Worm (Caenorhabditis elegans) whole organism, late embryonic: ENCODE data around the gene mec-1.

ENCODE experiments used
- C38D4.7 ChIP-seq: fragments of 200-800 bp; sonication (Bioruptor generic); optimal IDR thresholded peaks from 2 replicates; lab custom pipeline; 2018; ENCODE audit warnings: mild to moderate bottlenecking, missing genetic modification characterization, moderate library complexity, missing compliant biosample characterization
- F13H6.1 ChIP-seq: sonication (generic microtip); optimal IDR thresholded peaks from 2 replicates; lab custom pipeline; 2016; ENCODE audit warnings: missing genetic modification characterization, missing compliant biosample characterization
- K02D7.2 ChIP-seq: sonication (generic microtip); optimal IDR thresholded peaks from 2 replicates; lab custom pipeline; 2017; ENCODE audit warnings: mild to moderate bottlenecking, missing genetic modification characterization, missing compliant biosample characterization
- K09A11.1 ChIP-seq: sonication (generic microtip); optimal IDR thresholded peaks from 2 replicates; lab custom pipeline; 2017; ENCODE audit warnings: antibody characterized with exemption, mild to moderate bottlenecking, missing genetic modification characterization, missing compliant biosample characterization; ENCODE audit not compliant: insufficient read depth
- T23F11.4 ChIP-seq: fragments of 200-800 bp; sonication (Bioruptor generic); optimal IDR thresholded peaks from 2 replicates; lab custom pipeline; 2018; ENCODE audit warnings: mild to moderate bottlenecking, missing genetic modification characterization, missing compliant biosample characterization
- ahr-1 ChIP-seq: sonication (generic microtip); optimal IDR thresholded peaks from 2 replicates; lab custom pipeline; 2016; ENCODE audit warnings: missing genetic modification characterization, missing compliant biosample characterization
- ceh-18 ChIP-seq: sonication (generic microtip); optimal IDR thresholded peaks from 2 replicates; lab custom pipeline; 2016; ENCODE audit warnings: missing genetic modification characterization, missing compliant biosample characterization
- ceh-19 ChIP-seq: fragments of 200-800 bp; sonication (Bioruptor generic); optimal IDR thresholded peaks from 2 replicates; lab custom pipeline; 2018; ENCODE audit warnings: mild to moderate bottlenecking, missing genetic modification characterization, missing compliant biosample characterization
- ceh-2 ChIP-seq: sonication (generic microtip); optimal IDR thresholded peaks from 2 replicates; lab custom pipeline; 2016; ENCODE audit warnings: missing genotype, missing genetic modification characterization, missing compliant biosample characterization
- ceh-24 ChIP-seq: sonication (generic microtip); optimal IDR thresholded peaks from 2 replicates; lab custom pipeline; 2016; ENCODE audit warnings: mild to moderate bottlenecking, missing genetic modification characterization, missing compliant biosample characterization
- ceh-31 ChIP-seq: sonication (generic microtip); optimal IDR thresholded peaks from 2 replicates; lab custom pipeline; 2016; ENCODE audit warnings: missing genetic modification characterization, missing compliant biosample characterization
- ceh-34 ChIP-seq: sonication (generic microtip); optimal IDR thresholded peaks from 2 replicates; lab custom pipeline; 2016; ENCODE audit warnings: mild to moderate bottlenecking, missing genetic modification characterization, missing compliant biosample characterization
- ceh-45 ChIP-seq: fragments of 200-800 bp; sonication (Bioruptor generic); IDR thresholded peaks from 2 replicates; pipeline ENCODE4 v1.3.6; 2022; ENCODE audit warnings: missing genetic modification reagents, missing genetic modification characterization, missing compliant biosample characterization
- ceh-6 ChIP-seq: fragments of 200-800 bp; sonication (Bioruptor generic); optimal IDR thresholded peaks from 2 replicates; lab custom pipeline; 2018; ENCODE audit warnings: mild to moderate bottlenecking, missing genetic modification characterization, missing compliant biosample characterization
- elt-4 ChIP-seq: sonication (generic microtip); optimal IDR thresholded peaks from 2 replicates; lab custom pipeline; 2016; ENCODE audit warnings: missing genetic modification characterization, missing compliant biosample characterization
- ets-4 ChIP-seq: sonication (generic microtip); optimal IDR thresholded peaks from 2 replicates; lab custom pipeline; 2016; ENCODE audit warnings: missing genetic modification characterization, missing compliant biosample characterization
- eyg-1 ChIP-seq: sonication (generic microtip); optimal IDR thresholded peaks from 2 replicates; lab custom pipeline; 2016; ENCODE audit warnings: missing genotype, missing genetic modification characterization, missing compliant biosample characterization
- fkh-10 ChIP-seq: fragments of 150-350 bp; optimal IDR thresholded peaks from 2 replicates; lab custom pipeline; 2014; ENCODE audit warnings: missing biosample characterization, missing genetic modification reagents, missing genetic modification characterization
- hlh-30 ChIP-seq: sonication (generic microtip); optimal IDR thresholded peaks from 2 replicates; lab custom pipeline; 2017; ENCODE audit warnings: antibody characterized with exemption, missing genetic modification characterization, missing compliant biosample characterization; ENCODE audit not compliant: insufficient read depth
- hlh-8 ChIP-seq: sonication (generic microtip); optimal IDR thresholded peaks from 2 replicates; lab custom pipeline; 2016; ENCODE audit warnings: missing genotype, missing genetic modification characterization, missing compliant biosample characterization
- lim-6 ChIP-seq: sonication (generic microtip); optimal IDR thresholded peaks from 2 replicates; lab custom pipeline; 2016; ENCODE audit warnings: missing genetic modification characterization, missing compliant biosample characterization
- madf-2 ChIP-seq: sonication (generic microtip); optimal IDR thresholded peaks from 2 replicates; lab custom pipeline; 2017; ENCODE audit warnings: missing genetic modification characterization, missing compliant biosample characterization
- mec-3 ChIP-seq: sonication (generic microtip); optimal IDR thresholded peaks from 2 replicates; lab custom pipeline; 2016; ENCODE audit warnings: borderline replicate concordance, missing genetic modification characterization, missing compliant biosample characterization
- nfya-1 ChIP-seq: sonication (generic microtip); optimal IDR thresholded peaks from 2 replicates; lab custom pipeline; 2017; ENCODE audit warnings: missing genetic modification characterization, mild to moderate bottlenecking, missing compliant biosample characterization, antibody characterized with exemption, moderate library complexity
- nhr-11 ChIP-seq: fragments of 150-350 bp; optimal IDR thresholded peaks from 2 replicates; lab custom pipeline; 2014; ENCODE audit warnings: missing biosample characterization, missing genetic modification characterization
- odd-2 ChIP-seq: sonication (generic microtip); optimal IDR thresholded peaks from 2 replicates; lab custom pipeline; 2017; ENCODE audit warnings: antibody characterized with exemption, mild to moderate bottlenecking, missing genetic modification characterization, missing compliant biosample characterization
- pag-3 ChIP-seq: sonication (generic microtip); optimal IDR thresholded peaks from 2 replicates; lab custom pipeline; 2016; ENCODE audit warnings: missing compliant biosample characterization, missing genetic modification characterization, borderline replicate concordance
- pha-2 ChIP-seq: sonication (generic microtip); optimal IDR thresholded peaks from 2 replicates; lab custom pipeline; 2017; ENCODE audit warnings: mild to moderate bottlenecking, missing genetic modification characterization, missing compliant biosample characterization
- pha-4 ChIP-seq: fragments of 150-350 bp; optimal IDR thresholded peaks from 2 replicates; lab custom pipeline; 2018; ENCODE audit warnings: missing biosample characterization, missing genetic modification reagents, missing genetic modification characterization
- sdc-2 ChIP-seq: sonication (generic microtip); optimal IDR thresholded peaks from 2 replicates; lab custom pipeline; 2016; ENCODE audit warnings: missing genotype, missing genetic modification characterization, missing compliant biosample characterization
- sox-2 ChIP-seq: fragments of 200-800 bp; sonication (Bioruptor generic); IDR thresholded peaks from 2 replicates; pipeline ENCODE4 v1.3.6; 2022; ENCODE audit warnings: missing genetic modification reagents, missing genetic modification characterization, missing compliant biosample characterization
- syd-9 ChIP-seq: sonication (generic microtip); optimal IDR thresholded peaks from 2 replicates; lab custom pipeline; 2016; ENCODE audit warnings: mild to moderate bottlenecking, missing genetic modification characterization, moderate library complexity, missing compliant biosample characterization
- tbx-7 ChIP-seq: sonication (generic microtip); optimal IDR thresholded peaks from 2 replicates; lab custom pipeline; 2016; ENCODE audit warnings: missing genotype, missing genetic modification characterization, missing compliant biosample characterization
- unc-42 ChIP-seq: sonication (generic microtip); optimal IDR thresholded peaks from 2 replicates; lab custom pipeline; 2016; ENCODE audit warnings: missing genotype, missing genetic modification characterization, missing compliant biosample characterization
- unc-86 ChIP-seq: sonication (generic microtip); optimal IDR thresholded peaks from 2 replicates; lab custom pipeline; 2016; ENCODE audit warnings: missing genetic modification characterization, missing compliant biosample characterization
- zip-5 ChIP-seq: sonication (generic microtip); optimal IDR thresholded peaks from 2 replicates; lab custom pipeline; 2016; ENCODE audit warnings: missing genetic modification characterization, missing compliant biosample characterization

Gene mec-1

ce11 chrV:6985943-6986342 is 29.6 kb downstream of the mec-1 start, which contains the start of gene nhr-163:
TSS of gene nhr-163 (minus strand) at chrV:6986043.
- TF ChIP-seq madf-2 (no peak), odd-2 (tag; lab: Kevin White, UChicago) (no peak), eyg-1 (tag; lab: Kevin White, UChicago) (no peak), ceh-45 (GFP tag; lab: Robert Waterston, UW) (no peak), lim-6 (no peak), ceh-24 (tag; lab: Kevin White, UChicago) (no peak), pha-4 (tag; lab: Kevin White, UChicago) (no peak)

ce11 chrV:6987673-6988072 is 31.3 kb downstream of the mec-1 start, which contains the start of gene nhr-139:
TSS of gene nhr-139 (minus strand) at chrV:6987773.
- TF ChIP-seq hlh-30 (no peak), T23F11.4 (GFP tag; lab: Kevin White, UChicago) (no peak), ets-4 (tag; lab: Kevin White, UChicago) (no peak), unc-86 (tag; lab: Kevin White, UChicago) (no peak), ahr-1 (tag; lab: Kevin White, UChicago) (no peak), fkh-10 (GFP tag; lab: Kevin White, UChicago) (no peak), madf-2 (no peak), ceh-19 (GFP tag; lab: Kevin White, UChicago) (no peak), sdc-2 (tag; lab: Kevin White, UChicago) (no peak), tbx-7 (tag; lab: Kevin White, UChicago) (no peak), ceh-6 (GFP tag; lab: Kevin White, UChicago) (no peak)

- TF ChIP-seq zip-5 (tag; lab: Kevin White, UChicago) (no peak), pag-3 (tag; lab: Kevin White, UChicago) (no peak), K09A11.1 (tag; lab: Kevin White, UChicago) (no peak), elt-4 (tag; lab: Kevin White, UChicago) (no peak), syd-9 (tag; lab: Kevin White, UChicago) (no peak)
These were observed 33.3 kb downstream of the mec-1 start, which contains the start of gene nhr-140 for ce11 chrV:6989626-6990138. TSS of gene nhr-140 (minus strand) at chrV:6989676.

- TF ChIP-seq ceh-31 (tag; lab: Kevin White, UChicago): no peak
- TF ChIP-seq fkh-10 (GFP tag; lab: Kevin White, UChicago): no peak
- TF ChIP-seq ceh-34 (tag; lab: Kevin White, UChicago): no peak
- no peak for TF ChIP-seq ceh-6 (GFP tag; lab: Kevin White, UChicago)
- TF ChIP-seq sox-2 (GFP tag; lab: Robert Waterston, UW): no peak
- TF ChIP-seq F13H6.1 (tag; lab: Kevin White, UChicago): no peak
- no peak for TF ChIP-seq nfya-1 (tag; lab: Kevin White, UChicago)
- no peak for TF ChIP-seq elt-4 (tag; lab: Kevin White, UChicago)
- TF ChIP-seq unc-42 (tag; lab: Kevin White, UChicago): no peak
- TF ChIP-seq hlh-8 (tag; lab: Kevin White, UChicago): no peak
- TF ChIP-seq sdc-2 (tag; lab: Kevin White, UChicago): no peak
- TF ChIP-seq K02D7.2: no peak
- no peak for TF ChIP-seq pha-2 (tag; lab: Kevin White, UChicago)
- TF ChIP-seq nhr-11: no peak
- no peak for TF ChIP-seq lim-6
- no peak for TF ChIP-seq ceh-18
- no peak for TF ChIP-seq ceh-2
- no peak for TF ChIP-seq T23F11.4 (GFP tag; lab: Kevin White, UChicago)
- TF ChIP-seq mec-3 (tag; lab: Kevin White, UChicago): no peak
- TF ChIP-seq C38D4.7: no peak
- TF ChIP-seq, all 69 proteins: peak for 0
These were observed 35.4 kb downstream of the mec-1 start, which contains the start of gene nhr-162 for ce11 chrV:6991771-6992170. TSS of gene nhr-162 (minus strand) at chrV:6991871.
